Fruit fly (Drosophila melanogaster): ENCODE measurements around the gene Nuak.
"Not testable (repeated sequence)": the region's sequence is repeated elsewhere in the genome, so short reads cannot be mapped to it uniquely, and the experiment has no call there.

Gene Nuak

DNA sequence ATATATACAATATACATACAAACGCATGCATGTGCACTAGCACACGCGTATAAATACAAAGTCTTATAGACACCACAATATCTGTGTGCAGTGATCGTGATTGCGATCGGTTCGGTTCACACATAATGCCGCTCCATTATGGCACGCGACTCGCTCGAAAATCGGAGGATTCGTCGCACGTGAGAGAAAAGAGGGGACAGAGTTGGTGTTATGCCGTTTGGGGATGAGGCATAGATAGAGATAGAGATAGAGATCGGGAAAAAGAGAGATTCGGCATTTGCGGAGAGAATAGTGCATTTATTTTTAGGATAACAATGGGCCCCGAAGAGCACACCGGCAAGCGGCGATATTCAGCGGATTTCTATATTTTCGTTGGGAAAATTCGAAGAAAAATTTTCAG is 20.1 kb downstream of the Nuak start:
- TF ChIP-seq h (optimal IDR thresholded peaks at IDR 0.05): no peak
- no peak for TF ChIP-seq ttk (optimal IDR thresholded peaks at IDR 0.05)
- no peak for TF ChIP-seq insv (optimal IDR thresholded peaks at IDR 0.05)
- TF ChIP-seq psq (optimal IDR thresholded peaks at IDR 0.05): no peak
- no peak for TF ChIP-seq Sin3A (optimal IDR thresholded peaks at IDR 0.05)
- TF ChIP-seq Myc (optimal IDR thresholded peaks at IDR 0.05): no peak

DNA sequence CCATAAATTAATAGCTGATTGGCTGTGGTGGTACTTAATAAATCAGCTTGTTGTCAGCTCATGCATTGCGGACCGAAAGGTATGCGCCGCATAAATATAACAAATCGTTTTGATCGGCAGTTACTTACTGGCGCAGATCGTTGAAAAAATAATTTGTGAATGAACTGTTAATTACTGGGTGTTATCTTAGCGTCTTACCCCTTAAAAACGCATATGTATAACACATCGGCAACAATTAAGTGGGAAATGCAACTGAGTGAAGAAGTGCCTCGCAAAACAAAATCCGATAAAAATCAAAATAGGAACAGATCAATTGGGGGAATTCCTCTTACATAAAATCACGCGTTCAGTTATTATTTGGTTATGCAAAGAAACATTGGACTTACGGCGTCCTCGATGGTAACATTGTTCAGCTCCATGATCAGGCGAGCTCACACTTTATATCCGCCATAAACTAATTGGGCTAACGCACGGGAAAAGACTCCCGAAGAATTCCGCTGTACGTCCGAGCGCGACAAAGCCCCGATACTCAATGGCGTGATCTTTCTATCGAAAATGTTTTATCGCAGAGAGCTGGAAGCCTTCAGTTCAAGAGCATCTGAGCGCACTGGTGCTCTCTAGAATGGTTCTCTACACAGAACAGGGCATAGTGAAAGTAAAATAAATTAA is 47.1 kb downstream of the Nuak start, which contains the start of gene CG6293:
Gene CG6293 (minus strand): TSS at position 538 of the 669 bp plus-strand sequence.
- TF ChIP-seq Sin3A (optimal IDR thresholded peaks at IDR 0.05) (no peak), psq (optimal IDR thresholded peaks at IDR 0.05) (no peak), h (optimal IDR thresholded peaks at IDR 0.05) (no peak), insv (optimal IDR thresholded peaks at IDR 0.05) (no peak), ttk (optimal IDR thresholded peaks at IDR 0.05) (no peak), Myc (optimal IDR thresholded peaks at IDR 0.05) (no peak)

DNA sequence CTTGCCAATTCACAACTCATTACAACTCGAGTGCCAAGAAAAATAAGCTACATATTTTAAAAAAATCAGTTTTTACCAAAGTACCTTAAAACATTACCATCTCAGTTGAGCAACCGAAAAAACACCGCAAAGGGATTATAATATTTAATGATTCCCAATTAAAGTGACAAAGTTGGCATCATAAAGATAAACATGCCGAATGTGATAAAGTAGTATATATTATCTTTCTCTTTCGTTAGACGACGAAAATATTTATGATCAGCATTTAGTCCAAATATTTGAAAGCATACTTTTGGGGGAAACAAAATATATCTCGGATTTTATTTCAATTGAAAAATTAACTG is 47.6 kb downstream of the Nuak start:
- TF ChIP-seq Myc (optimal IDR thresholded peaks at IDR 0.05): no peak
- TF ChIP-seq Sin3A (optimal IDR thresholded peaks at IDR 0.05): no peak
- no peak for TF ChIP-seq insv (optimal IDR thresholded peaks at IDR 0.05)
- TF ChIP-seq h (optimal IDR thresholded peaks at IDR 0.05): no peak
- TF ChIP-seq ttk (optimal IDR thresholded peaks at IDR 0.05): no peak
- TF ChIP-seq psq (optimal IDR thresholded peaks at IDR 0.05): no peak

DNA sequence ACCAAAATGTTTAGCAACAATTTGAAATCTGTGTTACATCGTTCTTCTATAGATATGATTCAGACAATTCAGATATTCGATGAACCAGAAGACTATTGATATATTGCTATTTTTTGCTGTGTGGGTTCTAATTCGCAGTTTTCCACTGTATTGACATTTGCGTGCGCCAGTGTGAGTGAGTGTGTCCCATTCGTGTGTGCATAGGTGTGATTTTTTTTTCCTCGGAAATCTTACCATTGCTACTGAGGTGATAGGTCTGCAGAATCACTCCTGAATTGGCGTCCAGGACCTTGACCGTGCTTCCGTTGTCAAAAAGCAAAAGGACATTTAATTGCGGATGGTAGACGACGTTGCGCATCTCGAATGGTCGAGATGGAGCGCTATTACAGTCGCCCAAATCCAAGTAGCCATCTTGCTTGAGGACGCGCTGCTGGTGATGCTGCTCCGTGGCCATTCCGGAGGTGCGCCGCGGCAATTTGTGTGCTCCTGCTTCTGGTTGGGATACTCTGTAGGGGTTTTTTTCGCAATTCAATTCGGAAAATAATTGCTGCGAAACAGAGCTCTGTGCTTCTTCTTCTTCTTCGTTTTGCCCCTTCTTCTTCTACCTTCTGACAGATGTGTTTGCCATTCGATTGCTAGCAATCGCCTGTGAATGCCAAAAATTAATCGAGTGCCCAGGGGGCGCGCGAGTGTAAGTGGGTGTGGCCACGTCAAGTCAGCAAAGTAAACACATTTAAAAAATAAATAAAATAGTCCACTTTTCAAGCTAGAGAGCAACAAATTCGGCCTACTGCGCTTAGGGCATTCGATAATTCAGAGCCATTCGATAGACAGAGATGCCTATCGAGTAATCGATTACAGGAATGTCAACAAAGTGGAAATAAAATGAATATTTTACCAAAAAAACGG is 66.9 kb downstream of the Nuak start, which contains the start of the genes Bruce and CG12818:
Gene Bruce (minus strand): TSS at position 620 of the 909 bp plus-strand sequence.
Gene CG12818 (plus strand): TSS at position 848 of the 909 bp plus-strand sequence.
- peak; percentile 84 for TF ChIP-seq psq (optimal IDR thresholded peaks at IDR 0.05)
- no peak for TF ChIP-seq ttk (optimal IDR thresholded peaks at IDR 0.05)

DNA sequence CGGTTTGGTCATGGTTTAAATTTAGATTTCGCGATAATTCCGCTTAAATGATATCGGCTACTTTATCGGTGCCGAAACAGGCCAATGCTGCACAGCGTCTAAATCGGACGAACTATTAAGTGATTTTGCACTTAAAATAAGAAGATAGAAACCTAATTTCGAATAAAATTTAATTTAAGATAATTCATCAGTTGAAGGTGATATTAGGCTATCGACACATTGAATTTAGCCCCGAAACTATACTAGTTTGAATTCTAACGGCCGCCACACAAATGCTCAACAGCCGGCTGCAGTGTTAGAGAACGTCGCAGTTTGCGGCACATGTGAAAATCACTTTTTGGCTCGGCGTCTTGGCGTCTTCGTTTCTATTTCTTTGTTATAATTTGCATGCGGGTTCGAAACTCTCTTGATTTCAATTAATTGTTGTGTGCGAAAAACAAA is 68.7 kb downstream of the Nuak start, which contains the start of gene sle:
Gene sle (plus strand): TSS at position 293 of the 441 bp plus-strand sequence.
- TF ChIP-seq h (optimal IDR thresholded peaks at IDR 0.05) (no peak), ttk (optimal IDR thresholded peaks at IDR 0.05) (no peak)

DNA sequence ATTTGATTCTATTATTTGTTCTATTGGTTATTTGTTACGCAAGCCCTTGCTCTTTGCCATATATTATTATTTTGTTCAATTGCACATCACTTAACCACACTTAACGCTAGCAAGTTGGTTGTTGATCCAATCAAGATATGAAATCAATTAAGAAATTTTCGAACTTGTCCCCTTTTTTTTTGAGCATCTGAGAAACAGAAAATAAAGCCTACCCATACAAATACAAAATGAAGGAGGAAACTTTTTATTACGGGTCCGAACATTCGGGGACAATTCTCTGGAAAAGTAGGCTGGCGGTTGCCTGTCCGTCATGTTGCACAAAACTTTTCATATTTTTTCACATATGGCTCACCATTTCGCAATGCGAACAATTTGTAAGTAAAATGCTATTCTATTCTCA is 73.9 kb downstream of the Nuak start, which contains the start of gene CG12592:
Gene CG12592 (plus strand): TSS at position 301 of the 400 bp plus-strand sequence.
- TF ChIP-seq h, insv, ttk (optimal IDR thresholded peaks at IDR 0.05): not testable (repeated sequence)

DNA sequence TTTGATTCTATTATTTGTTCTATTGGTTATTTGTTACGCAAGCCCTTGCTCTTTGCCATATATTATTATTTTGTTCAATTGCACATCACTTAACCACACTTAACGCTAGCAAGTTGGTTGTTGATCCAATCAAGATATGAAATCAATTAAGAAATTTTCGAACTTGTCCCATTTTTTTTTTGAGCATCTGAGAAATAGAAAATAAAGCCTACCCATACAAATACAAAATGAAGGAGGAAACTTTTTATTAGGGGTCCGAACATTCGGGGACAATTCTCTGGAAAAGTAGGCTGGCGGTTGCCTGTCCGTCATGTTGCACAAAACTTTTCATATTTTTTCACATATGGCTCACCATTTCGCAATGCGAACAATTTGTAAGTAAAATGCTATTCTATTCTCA is 76.5 kb downstream of the Nuak start, which contains the start of gene CG18545:
Gene CG18545 (plus strand): TSS at position 301 of the 400 bp plus-strand sequence.
- not testable (repeated sequence) for TF ChIP-seq psq, ttk, Myc (optimal IDR thresholded peaks at IDR 0.05)

DNA sequence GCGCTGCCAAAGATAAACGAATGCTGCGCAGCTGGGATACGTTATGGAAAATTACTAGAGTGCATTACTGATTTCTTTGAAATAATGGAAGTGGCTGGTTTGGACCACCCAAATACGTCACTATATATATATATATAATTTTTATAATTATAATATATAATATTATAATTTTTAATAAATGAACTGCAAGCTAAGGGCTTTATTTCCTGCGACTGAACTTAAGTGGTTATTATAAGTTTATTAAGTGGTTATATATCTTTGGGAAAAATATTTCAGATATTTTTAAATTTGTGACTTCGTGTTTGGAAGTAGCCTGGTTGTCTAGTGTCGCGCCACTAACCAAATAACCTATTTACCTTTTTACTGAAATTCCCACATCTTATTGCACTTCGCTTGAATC is 84.4 kb downstream of the Nuak start, which contains the start of gene CG31406:
Gene CG31406 (plus strand): TSS at position 301 of the 400 bp plus-strand sequence.
- not testable (repeated sequence) for TF ChIP-seq insv, h, Sin3A (optimal IDR thresholded peaks at IDR 0.05)

DNA sequence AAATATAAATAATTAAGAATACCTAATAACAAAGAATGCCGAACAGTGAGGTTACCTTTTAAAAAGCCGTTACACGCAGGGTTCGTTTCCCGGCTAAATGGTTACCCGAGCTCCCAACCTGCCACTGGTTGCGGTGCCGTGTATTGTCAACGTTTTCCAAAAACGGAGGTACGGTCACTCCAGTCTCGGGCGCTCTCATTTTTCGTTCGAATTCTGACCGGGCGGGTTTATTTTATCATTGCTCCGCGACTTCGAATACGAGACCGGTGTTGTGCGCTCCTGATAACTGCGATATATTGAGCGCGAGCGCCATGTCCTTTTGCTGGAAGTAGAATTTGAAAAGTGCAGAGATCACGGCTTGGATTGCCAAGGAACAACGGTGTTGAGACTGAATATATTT is 85.9 kb downstream of the Nuak start, which contains the start of gene jumu:
Gene jumu (plus strand): TSS at position 196 of the 400 bp plus-strand sequence.
- TF ChIP-seq Myc (optimal IDR thresholded peaks at IDR 0.05): no peak
- no peak for TF ChIP-seq h (optimal IDR thresholded peaks at IDR 0.05)
- TF ChIP-seq psq (optimal IDR thresholded peaks at IDR 0.05): no peak
- no peak for TF ChIP-seq ttk (optimal IDR thresholded peaks at IDR 0.05)
- TF ChIP-seq insv (optimal IDR thresholded peaks at IDR 0.05): no peak
- no peak for TF ChIP-seq Sin3A (optimal IDR thresholded peaks at IDR 0.05)

DNA sequence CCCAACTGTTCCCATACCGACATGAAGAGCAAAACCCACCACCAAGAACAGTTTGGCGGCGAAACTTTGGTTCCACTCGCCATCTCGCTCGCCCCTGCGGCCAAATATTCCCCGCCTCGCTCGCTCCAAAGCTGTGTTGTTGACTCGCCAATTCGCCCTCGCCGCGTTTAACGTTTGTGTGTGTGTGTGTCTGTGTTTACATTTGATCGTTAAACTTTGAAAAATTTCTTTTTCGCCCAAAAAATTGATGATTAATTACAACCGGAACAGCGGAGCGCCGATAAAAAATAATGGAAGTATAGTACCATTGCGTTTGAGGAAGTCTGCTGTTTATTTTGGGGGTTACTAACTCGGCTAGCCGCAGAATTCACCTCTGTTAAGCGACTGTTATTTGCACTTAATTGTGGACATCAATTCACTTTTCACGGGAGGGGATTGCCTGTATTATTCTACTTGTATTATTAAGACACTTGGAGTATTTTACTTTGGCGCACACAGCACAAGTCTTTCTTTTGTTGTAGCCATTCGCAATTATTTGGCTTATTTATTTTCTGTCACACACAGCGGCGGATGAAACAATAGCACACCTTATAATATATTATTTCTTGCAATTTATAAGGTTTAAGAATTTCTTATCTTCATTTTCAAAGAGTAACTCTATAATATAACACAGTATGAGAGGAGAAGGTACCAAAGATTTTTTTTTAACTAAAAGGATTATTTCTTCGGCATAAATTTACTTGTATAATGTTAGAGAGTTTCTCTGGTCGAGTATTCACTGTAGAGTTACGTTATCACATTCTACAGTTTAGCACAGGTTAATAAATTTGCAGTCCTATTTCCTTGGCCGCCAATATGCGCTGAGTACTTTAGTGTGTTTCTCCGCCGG is 86.9 kb downstream of the Nuak start:
- TF ChIP-seq ttk (optimal IDR thresholded peaks at IDR 0.05) (no peak), insv (optimal IDR thresholded peaks at IDR 0.05) (no peak), psq (optimal IDR thresholded peaks at IDR 0.05) (no peak), Myc (optimal IDR thresholded peaks at IDR 0.05) (no peak), h (optimal IDR thresholded peaks at IDR 0.05) (no peak), Sin3A (optimal IDR thresholded peaks at IDR 0.05) (no peak)

DNA sequence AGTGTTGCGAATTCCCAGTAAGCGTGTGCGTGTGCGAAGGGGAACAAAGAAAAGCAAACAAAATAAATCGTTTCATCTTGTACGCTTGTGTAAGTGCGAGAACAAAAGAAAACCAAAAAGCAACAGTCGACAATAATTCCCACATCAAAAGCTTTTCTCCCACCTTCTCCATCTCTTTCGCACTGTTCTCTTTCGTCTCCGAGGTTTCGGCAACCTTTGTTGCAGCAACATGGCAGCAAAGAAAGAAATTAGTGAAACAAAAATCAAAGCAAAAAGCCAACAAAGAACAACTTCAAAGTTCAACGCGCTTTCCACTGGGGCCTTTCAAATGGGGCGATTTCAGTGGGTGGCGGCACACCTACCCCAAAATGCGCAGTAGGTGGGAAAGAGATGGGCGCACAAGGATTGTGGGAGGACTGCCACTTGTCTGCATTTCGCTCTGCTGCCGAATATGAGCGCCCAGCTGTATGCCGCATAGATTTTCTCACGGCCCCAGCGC is 87.9 kb downstream of the Nuak start:
- TF ChIP-seq Sin3A (optimal IDR thresholded peaks at IDR 0.05) (no peak), insv (optimal IDR thresholded peaks at IDR 0.05) (no peak), ttk (optimal IDR thresholded peaks at IDR 0.05) (no peak), psq (optimal IDR thresholded peaks at IDR 0.05) (no peak), h (optimal IDR thresholded peaks at IDR 0.05) (no peak)

Measured in Kc167 (cell line).